Worm (Caenorhabditis elegans): Measurements from ENCODE around the gene sri-38.

sri-38 gene

DNA sequence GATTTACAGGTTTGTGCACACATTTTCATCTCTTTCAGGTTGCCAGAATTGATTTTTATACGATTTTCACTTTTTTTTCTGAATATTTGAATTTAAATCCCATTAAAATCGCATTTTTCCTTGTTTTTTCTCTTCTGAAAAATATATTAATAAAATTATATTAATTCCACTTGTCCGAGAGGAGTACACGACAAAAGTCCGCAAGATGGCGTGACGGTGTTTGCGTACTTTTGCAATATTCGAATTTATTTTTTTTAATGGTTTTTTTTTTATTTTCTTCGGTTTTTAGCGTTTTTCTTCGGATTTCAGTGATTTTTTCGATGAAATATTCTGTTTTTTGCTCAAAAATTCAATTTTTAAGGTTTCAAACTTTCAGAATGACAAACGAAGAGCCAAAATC, 45.8 kb upstream of the sri-38 start, which contains the start of gene usp-39 (continued):
- TF ChIP-seq attf-6 (GFP tag; IDR thresholded peaks at IDR 0.05) (no peak), madf-6 (GFP tag; IDR thresholded peaks at IDR 0.05) (peak; percentile 74), rcor-1 (GFP tag; IDR thresholded peaks at IDR 0.05) (peak; percentile 69), F33H1.4 (GFP tag; IDR thresholded peaks at IDR 0.05) (peak; percentile 53), F57C9.4 (tag; optimal IDR thresholded peaks at IDR 0.05) (no peak), efl-1 (GFP tag; optimal IDR thresholded peaks at IDR 0.05) (peak; percentile 55), snpc-1.3 (tag; optimal IDR thresholded peaks at IDR 0.05; ENCODE audit: insufficient read depth) (peak; percentile 66), B0336.3 (GFP tag; IDR thresholded peaks at IDR 0.05) (0 out of 2 replicates have a peak, but pooled peaks have one; percentile 57), ztf-28 (GFP tag; IDR thresholded peaks at IDR 0.05) (0 out of 2 replicates have a peak, but pooled peaks have one; percentile 29), pha-4 (tag; optimal IDR thresholded peaks at IDR 0.05) (peak; percentile 79), lir-1 (GFP tag; conservative IDR thresholded peaks at IDR 0.05) (peak; percentile 46; the same call in 1 of the 2 replicates), F49E8.2 (tag; optimal IDR thresholded peaks at IDR 0.05; ENCODE audit: insufficient read depth) (peak; percentile 11), athp-1 (tag; optimal IDR thresholded peaks at IDR 0.05) (peak; percentile 47), lsl-1 (GFP tag; optimal IDR thresholded peaks at IDR 0.05) (peak; percentile 62), F23B12.7 (tag; optimal IDR thresholded peaks at IDR 0.05; ENCODE audit: insufficient read depth) (peak; percentile 88), chd-7 (tag; optimal IDR thresholded peaks at IDR 0.05) (no peak), snpc-3.4 (tag; optimal IDR thresholded peaks at IDR 0.05) (peak; percentile 59), ceh-100 (GFP tag; IDR thresholded peaks at IDR 0.05) (peak; percentile 25; the same call in 1 of the 2 replicates), repo-1 (tag; optimal IDR thresholded peaks at IDR 0.05) (no peak), him-1 (tag; optimal IDR thresholded peaks at IDR 0.05) (peak; percentile 25), dpl-1 (GFP tag; optimal IDR thresholded peaks at IDR 0.05) (peak; percentile 52), ztf-25 (GFP tag; IDR thresholded peaks at IDR 0.05) (no peak), hmg-20 (GFP tag; IDR thresholded peaks at IDR 0.05) (0 out of 2 replicates have a peak, but pooled peaks have one; percentile 26)

DNA sequence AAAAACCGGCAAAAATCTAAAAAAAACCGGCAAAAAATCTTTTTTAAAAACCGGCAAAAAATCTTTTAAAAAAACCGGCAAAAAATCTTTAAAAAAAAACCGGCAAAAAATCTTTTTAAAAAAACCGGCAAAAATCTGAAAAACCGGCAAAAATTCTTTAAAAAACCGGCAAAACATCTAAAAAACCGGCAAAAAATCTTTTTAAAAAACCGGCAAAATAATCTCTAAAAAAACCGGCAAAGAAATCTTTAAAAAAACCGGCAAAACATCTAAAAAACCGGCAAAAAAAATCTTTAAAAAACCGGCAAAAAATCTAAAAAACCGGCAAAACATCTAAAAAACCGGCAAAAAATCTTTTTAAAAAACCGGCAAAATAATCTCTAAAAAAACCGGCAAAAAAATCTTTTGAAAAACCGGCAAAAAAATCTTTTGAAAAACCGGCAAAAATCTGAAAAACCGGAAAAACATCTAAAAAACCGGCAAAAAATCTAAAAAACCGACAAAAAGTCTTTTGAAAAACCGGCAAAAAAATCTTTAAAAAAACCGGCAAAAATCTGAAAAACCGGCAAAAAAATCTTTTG, 40.2 kb upstream of the sri-38 start:
- peak; percentile 6 for TF ChIP-seq F10E7.11 (tag; optimal IDR thresholded peaks at IDR 0.05)
- peak; percentile 60 for TF ChIP-seq hlh-12 (tag; optimal IDR thresholded peaks at IDR 0.05)

DNA sequence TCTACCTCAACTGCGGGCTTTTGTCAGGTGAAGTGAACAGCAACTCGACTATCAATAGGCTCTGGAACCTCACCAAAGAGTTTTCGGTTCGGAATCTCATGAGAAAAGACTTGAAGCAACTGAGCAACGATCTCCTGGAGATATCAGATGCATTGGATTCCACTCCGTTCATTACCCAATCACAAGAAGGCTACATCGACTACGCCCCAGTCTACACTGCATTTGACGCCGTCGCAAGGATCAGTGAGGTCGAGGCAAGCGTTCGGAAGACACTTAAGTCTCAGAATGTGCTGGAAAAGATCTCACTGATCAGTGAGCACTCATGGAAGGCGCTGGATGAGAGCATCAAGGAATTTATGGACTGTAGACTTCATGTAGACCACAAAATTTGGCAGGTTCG, 32.4 kb upstream of the sri-38 start:
- TF ChIP-seq ceh-100 (GFP tag; IDR thresholded peaks at IDR 0.05) (no peak), repo-1 (tag; optimal IDR thresholded peaks at IDR 0.05) (no peak), mes-4 (tag; optimal IDR thresholded peaks at IDR 0.05) (no peak), lin-54 (GFP tag; optimal IDR thresholded peaks at IDR 0.05) (no peak), ceh-40 (GFP tag; IDR thresholded peaks at IDR 0.05) (no peak), F23B12.7 (tag; optimal IDR thresholded peaks at IDR 0.05; ENCODE audit: insufficient read depth) (no peak)

DNA sequence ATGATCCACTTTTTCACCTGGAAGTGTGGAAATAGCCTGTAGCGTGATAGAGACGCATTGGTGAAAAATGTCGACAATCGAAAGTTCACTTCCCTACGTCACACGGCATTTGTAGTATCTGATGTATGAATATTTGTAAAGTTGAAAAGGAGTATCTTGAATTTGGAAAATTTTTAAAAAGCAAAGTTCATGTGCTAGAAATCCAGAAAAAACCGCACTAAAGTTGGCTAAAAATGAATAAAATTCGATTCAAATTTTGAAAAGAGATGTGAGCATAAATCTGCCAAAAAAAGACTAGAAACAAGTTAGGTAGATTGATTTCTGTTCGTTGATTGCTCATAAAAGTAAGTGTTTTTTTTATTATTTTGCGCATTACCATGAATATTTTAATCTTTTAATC, 27.6 kb upstream of the sri-38 start, which contains the start of gene sri-74:
Gene sri-74, minus strand, starts transcription at position 101 of the 400 bp plus-strand sequence.
- no peak for TF ChIP-seq B0336.3 (GFP tag; IDR thresholded peaks at IDR 0.05)
- no peak for TF ChIP-seq sptf-2 (GFP tag; optimal IDR thresholded peaks at IDR 0.05)
- no peak for TF ChIP-seq F52B5.7 (tag; optimal IDR thresholded peaks at IDR 0.05)
- no peak for TF ChIP-seq mes-4 (tag; optimal IDR thresholded peaks at IDR 0.05)

DNA sequence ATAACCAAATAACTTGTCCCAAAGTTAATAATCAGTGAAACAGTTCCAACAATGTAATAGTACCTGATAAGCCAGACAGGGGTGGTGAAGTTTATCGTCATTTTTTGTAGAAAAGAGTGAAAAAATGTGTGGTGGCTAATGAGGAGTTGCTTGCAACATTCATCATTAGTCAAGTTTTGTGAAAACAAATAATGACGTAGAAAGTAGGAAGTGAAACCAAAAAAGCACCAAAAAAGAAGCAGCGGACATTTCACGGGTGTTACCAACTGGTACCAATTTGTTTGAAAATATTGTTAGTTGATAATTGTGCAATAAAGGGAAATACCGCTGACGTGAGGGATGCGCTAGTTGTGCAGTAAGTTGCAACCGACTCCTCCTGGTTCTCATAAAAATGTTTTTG, 25.2 kb upstream of the sri-38 start, which contains the start of gene sri-36:
Gene sri-36, minus strand, starts transcription at position 101 of the 400 bp plus-strand sequence.
- TF ChIP-seq pbrm-1 (GFP tag; IDR thresholded peaks at IDR 0.05) = no peak
- TF ChIP-seq madf-8 (GFP tag; conservative IDR thresholded peaks at IDR 0.05) = no peak
- TF ChIP-seq K11D2.4 (GFP tag; IDR thresholded peaks at IDR 0.05) = no peak
- no peak for TF ChIP-seq Y95B8A.8 (GFP tag; IDR thresholded peaks at IDR 0.05)
- no peak for TF ChIP-seq mcd-1 (GFP tag; IDR thresholded peaks at IDR 0.05)
- TF ChIP-seq Y56A3A.18 (GFP tag; IDR thresholded peaks at IDR 0.05) = no peak
- no peak for TF ChIP-seq egl-18 (GFP tag; IDR thresholded peaks at IDR 0.05)
- TF ChIP-seq xnd-1 (tag; optimal IDR thresholded peaks at IDR 0.05) = no peak
- no peak for TF ChIP-seq ets-4 (GFP tag; optimal IDR thresholded peaks at IDR 0.05)

Measured in whole organism, young adult.